Fruit fly (Drosophila melanogaster) whole organism, prepupa: Measurements from ENCODE around the gene GC2.
A peak's percentile ranks its signal among the peaks of the same experiment; 100 is the strongest.

Experiments
- Blimp-1 ChIP-seq: fragments of 200-800 bp; sonication (Bioruptor generic); optimal IDR thresholded peaks from 3 replicates; lab custom pipeline; 2017; ENCODE audit warnings: missing biosample characterization, missing genetic modification characterization, mild to moderate bottlenecking, moderate library complexity, missing genetic modification reagents
- CG11294 ChIP-seq: fragments of 200-800 bp; sonication (Bioruptor generic); IDR thresholded peaks from 2 replicates; pipeline ENCODE4 v1.3.6; 2022; ENCODE audit warnings: missing biosample characterization, missing genetic modification characterization
- CG11902 ChIP-seq: fragments of 200-800 bp; sonication (Bioruptor generic); optimal IDR thresholded peaks from 3 replicates; lab custom pipeline; 2016; ENCODE audit warnings: missing biosample characterization, missing genetic modification characterization
- CG1621 ChIP-seq: fragments of 200-800 bp; sonication (Bioruptor generic); optimal IDR thresholded peaks from 3 replicates; lab custom pipeline; 2018; ENCODE audit warnings: missing biosample characterization, mild to moderate bottlenecking, missing genetic modification characterization
- CG3032 ChIP-seq: fragments of 200-800 bp; optimal IDR thresholded peaks from 2 replicates; lab custom pipeline; 2019; ENCODE audit warnings: missing biosample characterization, mild to moderate bottlenecking, missing genetic modification characterization, moderate library complexity
- CG31627 ChIP-seq: fragments of 200-800 bp; sonication (Bioruptor generic); optimal IDR thresholded peaks from 3 replicates; lab custom pipeline; 2016; ENCODE audit warnings: missing biosample characterization, missing genetic modification characterization
- CG34406 ChIP-seq: fragments of 200-800 bp; sonication (Bioruptor generic); optimal IDR thresholded peaks from 3 replicates; lab custom pipeline; 2016; ENCODE audit warnings: missing biosample characterization, missing genetic modification characterization
- CG4318 ChIP-seq: fragments of 200-800 bp; sonication (Bioruptor generic); optimal IDR thresholded peaks from 3 replicates; lab custom pipeline; 2017; ENCODE audit warnings: missing biosample characterization, mild to moderate bottlenecking, missing genetic modification characterization
- CG6163 ChIP-seq: fragments of 200-800 bp; sonication (Bioruptor generic); IDR thresholded peaks from 3 replicates; pipeline ENCODE4 v1.3.6; 2022; ENCODE audit warnings: missing biosample characterization, missing genetic modification characterization
- CG6276 ChIP-seq: fragments of 200-800 bp; sonication (Bioruptor generic); optimal IDR thresholded peaks from 2 replicates; lab custom pipeline; 2017; ENCODE audit warnings: missing biosample characterization, mild to moderate bottlenecking, missing genetic modification characterization
- CG6854 ChIP-seq: fragments of 200-800 bp; sonication (Bioruptor generic); optimal IDR thresholded peaks from 2 replicates; lab custom pipeline; 2017; ENCODE audit warnings: missing biosample characterization, mild to moderate bottlenecking, missing genetic modification characterization
- CG8319 ChIP-seq: fragments of 200-800 bp; sonication (Bioruptor generic); optimal IDR thresholded peaks from 3 replicates; lab custom pipeline; 2016; ENCODE audit warnings: missing biosample characterization, missing genetic modification characterization
- CG8632 ChIP-seq: fragments of 200-800 bp; sonication (Bioruptor generic); optimal IDR thresholded peaks from 3 replicates; lab custom pipeline; 2016; ENCODE audit warnings: missing biosample characterization, missing genetic modification characterization
- CG9139 ChIP-seq: fragments of 200-800 bp; sonication (Bioruptor generic); optimal IDR thresholded peaks from 3 replicates; lab custom pipeline; 2017; ENCODE audit warnings: missing biosample characterization, mild to moderate bottlenecking, missing genetic modification characterization
- Eip75B ChIP-seq: fragments of 200-800 bp; sonication (Bioruptor generic); optimal IDR thresholded peaks from 3 replicates; lab custom pipeline; 2016; ENCODE audit warnings: missing biosample characterization, missing genetic modification characterization
- Eip78C ChIP-seq: fragments of 200-800 bp; sonication (Bioruptor generic); peaks from one replicate; lab custom pipeline; 2016; ENCODE audit warnings: missing biosample characterization, missing genetic modification characterization
- Eip93F ChIP-seq: fragments of 200-800 bp; sonication (Bioruptor generic); optimal IDR thresholded peaks from 2 replicates; lab custom pipeline; 2016; ENCODE audit warnings: missing biosample characterization, mild to moderate bottlenecking, missing genetic modification characterization
- Ets21C ChIP-seq: fragments of 200-800 bp; sonication (Bioruptor generic); optimal IDR thresholded peaks from 3 replicates; lab custom pipeline; 2016; ENCODE audit warnings: missing biosample characterization, missing genetic modification characterization
- Gug ChIP-seq: fragments of 200-800 bp; sonication (Bioruptor generic); IDR thresholded peaks from 2 replicates; pipeline ENCODE4 v1.3.6; 2022; ENCODE audit warnings: missing biosample characterization, missing genetic modification characterization
- Hr39 ChIP-seq: fragments of 200-800 bp; sonication (Bioruptor generic); optimal IDR thresholded peaks from 2 replicates; lab custom pipeline; 2016; ENCODE audit warnings: missing biosample characterization, missing genetic modification characterization
- Lpt ChIP-seq: fragments of 200-800 bp; sonication (Bioruptor generic); optimal IDR thresholded peaks from 3 replicates; lab custom pipeline; 2016; ENCODE audit warnings: missing biosample characterization, missing genetic modification characterization
- Met ChIP-seq: fragments of 200-800 bp; sonication (Bioruptor generic); optimal IDR thresholded peaks from 3 replicates; lab custom pipeline; 2016; ENCODE audit warnings: missing biosample characterization, missing genetic modification characterization
- OdsH ChIP-seq: fragments of 200-800 bp; sonication (Bioruptor generic); optimal IDR thresholded peaks from 3 replicates; lab custom pipeline; 2016; ENCODE audit warnings: missing biosample characterization, missing genetic modification characterization
- Sox102F ChIP-seq: fragments of 200-800 bp; sonication (Bioruptor generic); optimal IDR thresholded peaks from 2 replicates; lab custom pipeline; 2016; ENCODE audit warnings: missing biosample characterization, mild to moderate bottlenecking, missing genetic modification characterization
- Sox14 ChIP-seq: fragments of 200-800 bp; sonication (Bioruptor generic); optimal IDR thresholded peaks from 3 replicates; lab custom pipeline; 2016; ENCODE audit warnings: missing biosample characterization, missing genetic modification characterization
- achi ChIP-seq: fragments of 200-800 bp; sonication (Bioruptor generic); optimal IDR thresholded peaks from 3 replicates; lab custom pipeline; 2016; ENCODE audit warnings: missing biosample characterization, missing genetic modification characterization
- acj6 ChIP-seq: fragments of 200-800 bp; sonication (Bioruptor generic); optimal IDR thresholded peaks from 3 replicates; lab custom pipeline; 2016; ENCODE audit warnings: missing biosample characterization, missing genetic modification characterization
- dac ChIP-seq: fragments of 200-800 bp; sonication (Bioruptor generic); optimal IDR thresholded peaks from 2 replicates; lab custom pipeline; 2017; ENCODE audit warnings: missing biosample characterization, mild to moderate bottlenecking, missing genetic modification characterization
- eg ChIP-seq: fragments of 200-800 bp; sonication (Bioruptor generic); IDR thresholded peaks from 3 replicates; pipeline ENCODE4 v1.3.6; 2022; ENCODE audit warnings: missing biosample characterization, missing genetic modification characterization
- esn ChIP-seq: fragments of 200-800 bp; sonication (Bioruptor generic); optimal IDR thresholded peaks from 2 replicates; lab custom pipeline; 2016; ENCODE audit warnings: missing biosample characterization, mild to moderate bottlenecking, missing genetic modification characterization, moderate library complexity
- fd59A ChIP-seq: fragments of 200-800 bp; sonication (Bioruptor generic); optimal IDR thresholded peaks from 2 replicates; lab custom pipeline; 2017; ENCODE audit warnings: missing biosample characterization, mild to moderate bottlenecking, missing genetic modification characterization, missing genetic modification reagents
- fd85E ChIP-seq: fragments of 200-800 bp; sonication (Bioruptor generic); optimal IDR thresholded peaks from 3 replicates; lab custom pipeline; 2016; ENCODE audit warnings: missing biosample characterization, missing genetic modification characterization
- fkh ChIP-seq: fragments of 200-800 bp; sonication (Bioruptor generic); optimal IDR thresholded peaks from 3 replicates; lab custom pipeline; 2017; ENCODE audit warnings: missing biosample characterization, mild to moderate bottlenecking, missing genetic modification characterization, moderate library complexity
- lz ChIP-seq: fragments of 200-800 bp; sonication (Bioruptor generic); optimal IDR thresholded peaks from 3 replicates; lab custom pipeline; 2016; ENCODE audit warnings: missing biosample characterization, missing genetic modification characterization
- net ChIP-seq: fragments of 200-800 bp; sonication (Bioruptor generic); optimal IDR thresholded peaks from 3 replicates; lab custom pipeline; 2016; ENCODE audit warnings: missing biosample characterization, missing genetic modification characterization
- pdm3 ChIP-seq: fragments of 200-800 bp; sonication (Bioruptor generic); optimal IDR thresholded peaks from 3 replicates; lab custom pipeline; 2016; ENCODE audit warnings: missing biosample characterization, missing genetic modification characterization
- salr ChIP-seq, 2 experiments: fragments of 200-800 bp; sonication (Bioruptor generic); optimal IDR thresholded peaks; 3 replicates each; lab custom pipeline; 2016 to 2018; ENCODE audit warnings: missing biosample characterization in 2 of 2, missing genetic modification characterization in 2 of 2, mild to moderate bottlenecking in 1 of 2
- ss ChIP-seq, 2 experiments: fragments of 200-800 bp; sonication (Bioruptor generic); optimal IDR thresholded peaks; 2 replicates in 1 of 2; 3 replicates in 1 of 2; lab custom pipeline; 2017 to 2018; ENCODE audit warnings: mild to moderate bottlenecking in 2 of 2, missing biosample characterization in 2 of 2, missing genetic modification characterization in 2 of 2, moderate library complexity in 1 of 2
- svp ChIP-seq: fragments of 200-800 bp; sonication (Bioruptor generic); peaks from one replicate; lab custom pipeline; 2016; ENCODE audit warnings: missing biosample characterization, missing genetic modification characterization
- topi ChIP-seq: fragments of 200-800 bp; sonication (Bioruptor generic); optimal IDR thresholded peaks from 3 replicates; lab custom pipeline; 2016; ENCODE audit warnings: missing biosample characterization, missing genetic modification characterization
- vri ChIP-seq: fragments of 200-800 bp; sonication (Bioruptor generic); optimal IDR thresholded peaks from 3 replicates; lab custom pipeline; 2016; ENCODE audit warnings: missing biosample characterization, mild to moderate bottlenecking, missing genetic modification characterization

GC2 gene

DNA sequence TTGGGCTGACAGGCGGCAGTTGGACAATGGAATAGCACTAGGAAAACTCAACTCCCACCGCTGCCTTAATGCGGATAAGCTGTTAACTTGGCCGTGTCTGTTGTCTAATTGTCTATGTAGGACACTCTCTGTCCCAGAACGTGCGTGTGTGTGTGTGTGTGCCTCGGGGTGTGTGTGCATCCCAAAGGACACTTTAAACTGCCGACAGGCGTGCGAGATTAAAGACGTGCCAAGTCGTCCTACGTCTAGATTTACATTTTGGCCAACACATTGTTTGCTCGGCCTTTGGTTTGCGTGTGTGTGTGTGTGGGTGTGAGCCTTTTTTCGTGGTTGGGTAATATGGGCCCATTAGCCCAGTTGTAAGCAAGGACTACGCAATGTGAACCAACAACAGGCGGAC is 26.6 kb downstream of the GC2 start:
- TF ChIP-seq lz (no peak), OdsH (no peak), CG11294 (GFP tag; lab: Robert Waterston, UW) (no peak), CG6276 (no peak), Blimp-1 (GFP tag; lab: Kevin White, UChicago) (no peak), CG8319 (GFP tag; lab: Kevin White, UChicago) (no peak), Hr39 (GFP tag; lab: Kevin White, UChicago) (no peak), Met (GFP tag; lab: Kevin White, UChicago) (no peak), Ets21C (GFP tag; lab: Kevin White, UChicago) (no peak), achi (no peak), esn (GFP tag; lab: Kevin White, UChicago) (no peak), CG34406 (GFP tag; lab: Kevin White, UChicago) (no peak), Sox14 (no peak), CG6854 (GFP tag; lab: Kevin White, UChicago) (no peak)
- TF ChIP-seq, all 60 proteins: peak for 0

dm6 chr3R:11999074-11999473 is 27.6 kb downstream of the GC2 start, which contains the start of gene Ect3:
Gene Ect3, plus strand, starts transcription at chr3R:11999278.
- TF ChIP-seq Eip78C (GFP tag; lab: Kevin White, UChicago) (peak; percentile 47), Lpt (GFP tag; lab: Kevin White, UChicago) (no peak)

DNA sequence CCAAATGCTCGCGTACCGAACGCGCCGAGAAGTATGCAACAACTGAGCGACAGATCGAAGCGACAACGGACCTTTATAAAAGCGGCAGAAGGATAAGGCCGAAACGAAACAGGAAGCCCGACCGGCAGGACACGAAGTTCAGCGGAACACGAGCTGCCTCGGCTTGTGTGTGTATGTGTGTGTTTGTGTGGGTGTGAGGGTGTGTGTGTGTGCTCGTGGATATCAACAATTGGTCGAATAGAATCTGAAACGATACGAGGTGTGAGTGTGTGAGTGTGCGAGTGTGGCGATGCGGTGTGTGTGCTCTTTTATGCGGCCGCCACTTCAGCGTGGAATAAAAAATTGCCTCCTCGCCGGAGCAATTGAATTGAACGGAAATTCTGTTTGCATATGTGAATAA is 33.9 kb downstream of the GC2 start, which contains the start of gene Tk:
Gene Tk (minus strand): TSS at position 57 of the 400 bp plus-strand sequence.
- TF ChIP-seq CG8319 (GFP tag; lab: Kevin White, UChicago) = no peak
- no peak for TF ChIP-seq dac
- no peak for TF ChIP-seq CG6854 (GFP tag; lab: Kevin White, UChicago)
- no peak for TF ChIP-seq CG31627 (GFP tag; lab: Kevin White, UChicago)
- TF ChIP-seq Hr39 (GFP tag; lab: Kevin White, UChicago) = no peak
- no peak for TF ChIP-seq salr (GFP tag; optimal IDR thresholded peaks at IDR 0.05; lab: Kevin White, UChicago)
- TF ChIP-seq CG4318 (GFP tag; lab: Kevin White, UChicago) = no peak
- no peak for TF ChIP-seq Lpt (GFP tag; lab: Kevin White, UChicago)
- TF ChIP-seq Met (GFP tag; lab: Kevin White, UChicago) = no peak

- 0 out of 3 replicates have a peak, but pooled peaks have one; percentile 30 for TF ChIP-seq CG6163 (GFP tag; lab: Robert Waterston, UW)
- no peak for TF ChIP-seq Eip93F
- peak; percentile 64 for TF ChIP-seq svp (GFP tag; lab: Kevin White, UChicago)
Measured at dm6 chr3R:12006417-12006816, 34.9 kb downstream of the GC2 start.

- TF ChIP-seq fd59A = peak; percentile 27
- no peak for TF ChIP-seq Sox102F (GFP tag; lab: Kevin White, UChicago)
- peak; percentile 55 for TF ChIP-seq CG8632 (GFP tag; lab: Kevin White, UChicago)
- TF ChIP-seq CG6854 (GFP tag; lab: Kevin White, UChicago) = no peak
- TF ChIP-seq CG3032 (tag; lab: Kevin White, UChicago) = peak; percentile 87
- TF ChIP-seq CG4318 (GFP tag; lab: Kevin White, UChicago) = no peak
- TF ChIP-seq CG6163 (GFP tag; lab: Robert Waterston, UW) = no peak; the same call in 2 of the 3 replicates
- no peak for TF ChIP-seq CG9139 (GFP tag; lab: Kevin White, UChicago)
- TF ChIP-seq CG1621 (tag; lab: Kevin White, UChicago) = no peak
- TF ChIP-seq fd85E (GFP tag; lab: Kevin White, UChicago) = no peak
- peak; percentile 84 for TF ChIP-seq CG11902 (GFP tag; lab: Kevin White, UChicago)
- TF ChIP-seq eg (GFP tag; lab: Robert Waterston, UW) = peak; percentile 73
- TF ChIP-seq topi (GFP tag; lab: Kevin White, UChicago) = peak; percentile 80
- TF ChIP-seq net = peak; percentile 49
- TF ChIP-seq pdm3 (GFP tag; lab: Kevin White, UChicago) = no peak
- peak; percentile 77 for TF ChIP-seq achi
- TF ChIP-seq acj6 (GFP tag; lab: Kevin White, UChicago) = peak; percentile 83
- TF ChIP-seq CG8319 (GFP tag; lab: Kevin White, UChicago) = peak; percentile 56
- TF ChIP-seq Gug = peak; percentile 61
- peak; percentile 94 for TF ChIP-seq svp (GFP tag; lab: Kevin White, UChicago)
- TF ChIP-seq ss (GFP tag; optimal IDR thresholded peaks at IDR 0.05; lab: Kevin White, UChicago) = no peak
- TF ChIP-seq dac = peak; percentile 49
- peak; percentile 55 for TF ChIP-seq fkh (GFP tag; lab: Kevin White, UChicago)
- peak; percentile 35; the same call in 1 of the 2 replicates for TF ChIP-seq CG11294 (GFP tag; lab: Robert Waterston, UW)
- TF ChIP-seq Blimp-1 (GFP tag; lab: Kevin White, UChicago) = peak; percentile 6
- TF ChIP-seq Ets21C (GFP tag; lab: Kevin White, UChicago) = peak; percentile 82
- no peak for TF ChIP-seq Eip75B
- TF ChIP-seq vri (GFP tag; lab: Kevin White, UChicago) = no peak
Measured at dm6 chr3R:12010202-12010824, 38.8 kb downstream of the GC2 start, which contains the start of the genes KLHL18 and GCC185. Gene KLHL18, minus strand, starts transcription at chr3R:12010434. Gene GCC185, plus strand, starts transcription at chr3R:12010772.
